Worm (Caenorhabditis elegans): ENCODE measurements around the gene C18A11.4.

DNA sequence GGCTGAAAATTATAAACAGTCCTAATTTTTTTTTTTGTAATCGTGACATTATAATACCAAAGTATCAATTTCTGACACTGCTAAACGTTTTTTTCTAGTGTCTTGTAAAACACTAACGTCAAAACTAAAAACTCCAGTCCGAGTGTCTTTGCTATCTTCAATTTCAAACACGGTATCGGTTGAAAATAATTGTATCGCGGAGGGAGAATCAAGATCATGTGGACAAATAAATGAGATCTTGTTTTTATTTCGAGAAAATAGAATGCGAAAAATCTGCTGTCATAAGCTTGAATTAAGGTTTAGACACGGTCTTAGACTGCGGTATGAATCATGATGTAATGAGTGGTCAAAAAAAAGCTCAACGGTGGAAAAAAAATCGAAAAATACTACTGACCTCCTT lies 3.3 kb downstream of the C18A11.4 start:
- TF ChIP-seq unc-62 (GFP tag; optimal IDR thresholded peaks at IDR 0.05) (no peak), nhr-11 (tag; optimal IDR thresholded peaks at IDR 0.05) (no peak), nhr-237 (tag; optimal IDR thresholded peaks at IDR 0.05) (no peak), ama-1 (optimal IDR thresholded peaks at IDR 0.05) (no peak), nhr-23 (tag; optimal IDR thresholded peaks at IDR 0.05) (no peak), blmp-1 (tag; optimal IDR thresholded peaks at IDR 0.05; ENCODE audit: insufficient read depth) (no peak)

Measured in whole organism, L2 larva.